Fruit fly (Drosophila melanogaster): Measurements from ENCODE around the gene sni.

sni gene

dm6 chrX:8202724-8203362 lies 41.0 kb downstream of the sni start:
- TF ChIP-seq CG4496 (GFP tag; IDR thresholded peaks at IDR 0.05) (peak; percentile 46; the same call in 2 of the 3 replicates), EcR (GFP tag; optimal IDR thresholded peaks at IDR 0.05) (peak; percentile 73), CG15710 (tag; optimal IDR thresholded peaks at IDR 0.05) (peak; percentile 25), CG8159 (tag; optimal IDR thresholded peaks at IDR 0.05) (peak; percentile 37), CG9948 (tag; optimal IDR thresholded peaks at IDR 0.05) (peak; percentile 19), fd96Ca (GFP tag; IDR thresholded peaks at IDR 0.05) (no peak; the same call in 2 of the 3 replicates), D1 (tag; optimal IDR thresholded peaks at IDR 0.05) (no peak), Pif1B (GFP tag; optimal IDR thresholded peaks at IDR 0.05) (no peak), CG8301 (tag; optimal IDR thresholded peaks at IDR 0.05) (peak; percentile 20), Pif1A (GFP tag; optimal IDR thresholded peaks at IDR 0.05) (peak; percentile 23), CG17806 (tag; optimal IDR thresholded peaks at IDR 0.05) (peak; percentile 29), Ets98B (GFP tag; IDR thresholded peaks at IDR 0.05) (peak; percentile 28; the same call in 1 of the 2 replicates), CG14655 (GFP tag; optimal IDR thresholded peaks at IDR 0.05) (peak; percentile 47), rn (GFP tag; IDR thresholded peaks at IDR 0.05) (no peak)

dm6 chrX:8198935-8199580 lies 44.8 kb downstream of the sni start:
- TF ChIP-seq CG15710 (tag; optimal IDR thresholded peaks at IDR 0.05) (no peak), fd96Ca (GFP tag; IDR thresholded peaks at IDR 0.05) (0 out of 3 replicates have a peak, but pooled peaks have one; percentile 11)

DNA sequence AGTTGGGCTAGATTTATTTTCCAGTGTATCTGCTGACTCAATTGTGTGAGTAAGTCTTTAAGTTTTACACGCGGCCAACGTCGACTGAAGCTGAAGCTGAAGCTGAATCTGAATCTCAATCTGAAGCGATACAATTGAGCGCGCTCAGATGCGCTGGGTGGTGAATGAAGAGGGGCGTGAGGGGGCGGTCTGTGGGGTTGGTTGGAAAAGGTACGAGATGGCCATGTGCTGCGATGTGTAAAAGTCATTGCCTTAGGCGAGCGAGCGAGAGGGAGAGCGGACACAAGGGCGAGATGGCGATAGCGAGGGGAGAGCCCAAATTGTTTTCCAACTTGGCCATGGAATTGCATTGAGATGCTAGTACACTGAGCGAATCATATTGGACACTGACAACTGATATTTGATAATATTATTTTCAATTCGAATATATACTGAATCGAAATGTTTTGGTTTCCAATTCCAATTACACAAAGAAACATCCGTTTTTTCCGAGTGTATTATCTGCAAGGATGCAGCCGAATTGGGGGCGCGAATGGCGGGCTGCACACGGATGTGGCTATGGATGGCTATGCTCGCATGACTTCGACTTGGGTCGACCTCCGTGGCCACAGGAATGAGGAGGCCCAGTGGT lies 47.1 kb downstream of the sni start:
- TF ChIP-seq CG34367 (tag; optimal IDR thresholded peaks at IDR 0.05) (peak; percentile 67), gl (tag; optimal IDR thresholded peaks at IDR 0.05) (peak; percentile 19), CG8301 (tag; optimal IDR thresholded peaks at IDR 0.05) (peak; percentile 68), CG17806 (tag; optimal IDR thresholded peaks at IDR 0.05) (peak; percentile 69), CG14655 (GFP tag; optimal IDR thresholded peaks at IDR 0.05) (peak; percentile 80), EcR (GFP tag; optimal IDR thresholded peaks at IDR 0.05) (peak; percentile 69), CG32121 (GFP tag; IDR thresholded peaks at IDR 0.05) (peak; percentile 58), D1 (tag; optimal IDR thresholded peaks at IDR 0.05) (no peak), CG9948 (tag; optimal IDR thresholded peaks at IDR 0.05) (peak; percentile 66), Pif1B (GFP tag; optimal IDR thresholded peaks at IDR 0.05) (peak; percentile 75), CG15710 (tag; optimal IDR thresholded peaks at IDR 0.05) (peak; percentile 55), Pif1A (GFP tag; optimal IDR thresholded peaks at IDR 0.05) (peak; percentile 70), CG13204 (GFP tag; optimal IDR thresholded peaks at IDR 0.05) (peak; percentile 81), Snoo (tag; optimal IDR thresholded peaks at IDR 0.05) (peak; percentile 63), CG4496 (GFP tag; IDR thresholded peaks at IDR 0.05) (peak; percentile 89), fd96Ca (GFP tag; IDR thresholded peaks at IDR 0.05) (peak; percentile 82), Ets98B (GFP tag; IDR thresholded peaks at IDR 0.05) (peak; percentile 79), CG10348 (GFP tag; IDR thresholded peaks at IDR 0.05) (0 out of 2 replicates have a peak, but pooled peaks have one; percentile 31), CG12605 (GFP tag; IDR thresholded peaks at IDR 0.05) (peak; percentile 83), rn (GFP tag; IDR thresholded peaks at IDR 0.05) (peak; percentile 55), CG8159 (tag; optimal IDR thresholded peaks at IDR 0.05) (peak; percentile 55)

- peak; percentile 25 for TF ChIP-seq Snoo (tag; optimal IDR thresholded peaks at IDR 0.05)
- TF ChIP-seq CG17806 (tag; optimal IDR thresholded peaks at IDR 0.05) = no peak
- TF ChIP-seq CG4496 (GFP tag; IDR thresholded peaks at IDR 0.05) = no peak
- peak; percentile 23 for TF ChIP-seq CG9948 (tag; optimal IDR thresholded peaks at IDR 0.05)
- no peak for TF ChIP-seq Ets98B (GFP tag; IDR thresholded peaks at IDR 0.05)
- TF ChIP-seq CG8301 (tag; optimal IDR thresholded peaks at IDR 0.05) = peak; percentile 24
- TF ChIP-seq CG10348 (GFP tag; IDR thresholded peaks at IDR 0.05) = no peak
- no peak for TF ChIP-seq rn (GFP tag; IDR thresholded peaks at IDR 0.05)
- TF ChIP-seq CG8159 (tag; optimal IDR thresholded peaks at IDR 0.05) = peak; percentile 38
- TF ChIP-seq CG14655 (GFP tag; optimal IDR thresholded peaks at IDR 0.05) = peak; percentile 51
- no peak for TF ChIP-seq CG12605 (GFP tag; IDR thresholded peaks at IDR 0.05)
- TF ChIP-seq D1 (tag; optimal IDR thresholded peaks at IDR 0.05) = no peak
- no peak for TF ChIP-seq CG15710 (tag; optimal IDR thresholded peaks at IDR 0.05)
- no peak for TF ChIP-seq CG32121 (GFP tag; IDR thresholded peaks at IDR 0.05)
Observed at dm6 chrX:8196157-8196526, 47.7 kb downstream of the sni start.

DNA sequence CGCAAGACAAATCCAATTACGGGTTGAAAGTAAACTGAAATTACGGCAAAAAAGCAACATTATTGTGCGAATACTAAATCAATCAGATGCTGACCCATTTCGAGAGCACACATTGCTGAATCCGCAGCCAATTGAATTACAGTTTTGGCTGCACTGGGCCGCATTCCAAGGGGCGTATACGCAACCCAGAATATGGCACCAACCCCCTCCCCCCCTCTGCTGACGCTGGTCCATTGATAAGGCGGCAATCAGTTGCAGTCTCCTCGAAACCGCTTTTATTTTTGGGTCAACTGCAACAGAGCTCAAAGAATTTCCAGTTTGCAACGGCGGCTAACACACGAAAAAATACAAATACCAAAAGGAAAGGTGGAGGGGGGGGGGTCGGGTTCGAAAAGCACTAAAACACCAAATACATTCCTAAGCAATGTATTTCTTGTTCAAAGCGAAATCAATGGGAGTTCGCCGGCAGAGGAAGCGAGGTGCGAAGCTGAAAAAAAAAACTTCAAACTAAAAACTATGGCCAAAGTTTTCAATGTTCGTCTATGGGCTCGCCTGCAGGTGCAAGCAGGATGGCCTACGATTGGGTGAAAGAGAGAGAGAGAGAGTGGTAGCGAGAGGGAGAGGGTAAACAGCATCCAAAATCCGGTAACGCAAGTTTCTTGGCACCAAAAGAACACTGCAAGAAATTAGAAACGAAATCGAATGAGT lies 48.2 kb downstream of the sni start:
- TF ChIP-seq fd96Ca (GFP tag; IDR thresholded peaks at IDR 0.05) (no peak; the same call in 2 of the 3 replicates), gl (tag; optimal IDR thresholded peaks at IDR 0.05) (no peak), EcR (GFP tag; optimal IDR thresholded peaks at IDR 0.05) (no peak), CG34367 (tag; optimal IDR thresholded peaks at IDR 0.05) (no peak), Snoo (tag; optimal IDR thresholded peaks at IDR 0.05) (no peak), CG32121 (GFP tag; IDR thresholded peaks at IDR 0.05) (no peak), CG4496 (GFP tag; IDR thresholded peaks at IDR 0.05) (no peak), CG15710 (tag; optimal IDR thresholded peaks at IDR 0.05) (no peak), CG14655 (GFP tag; optimal IDR thresholded peaks at IDR 0.05) (no peak), CG13204 (GFP tag; optimal IDR thresholded peaks at IDR 0.05) (no peak), CG8301 (tag; optimal IDR thresholded peaks at IDR 0.05) (no peak), Pif1B (GFP tag; optimal IDR thresholded peaks at IDR 0.05) (no peak), CG12605 (GFP tag; IDR thresholded peaks at IDR 0.05) (no peak), CG17806 (tag; optimal IDR thresholded peaks at IDR 0.05) (no peak), CG8159 (tag; optimal IDR thresholded peaks at IDR 0.05) (no peak), CG10348 (GFP tag; IDR thresholded peaks at IDR 0.05) (no peak)
